Fruit fly (Drosophila melanogaster) whole organism, embryonic: Measurements from ENCODE around the gene CG7483.

Experiments
- CG10321 ChIP-seq: fragments of 200-800 bp; sonication (Bioruptor generic); IDR thresholded peaks from 2 replicates; pipeline ENCODE4 v1.3.6; 2022; ENCODE audit warnings: missing biosample characterization, missing genetic modification characterization
- CG10565 ChIP-seq: fragments of 200-800 bp; sonication (Bioruptor generic); optimal IDR thresholded peaks from 3 replicates; lab custom pipeline; 2016; ENCODE audit warnings: missing biosample characterization, mild to moderate bottlenecking, missing genetic modification characterization
- CG11504 ChIP-seq: fragments of 200-800 bp; sonication (Bioruptor generic); optimal IDR thresholded peaks from 3 replicates; lab custom pipeline; 2019; ENCODE audit warnings: missing biosample characterization, mild to moderate bottlenecking, missing genetic modification characterization, moderate library complexity
- CG11560 ChIP-seq: fragments of 200-800 bp; sonication (Bioruptor generic); IDR thresholded peaks from 3 replicates; pipeline ENCODE4 v1.3.6; 2022; ENCODE audit warnings: missing biosample characterization, missing genetic modification characterization
- CG15269 ChIP-seq: fragments of 200-800 bp; sonication (Bioruptor generic); optimal IDR thresholded peaks from 2 replicates; lab custom pipeline; 2018; ENCODE audit warnings: missing biosample characterization, mild to moderate bottlenecking, missing genetic modification characterization, moderate library complexity
- CG16779 ChIP-seq: fragments of 200-800 bp; sonication (Bioruptor generic); IDR thresholded peaks from 2 replicates; pipeline ENCODE4 v1.3.6; 2022; ENCODE audit warnings: missing biosample characterization, missing genetic modification characterization
- CG16813 ChIP-seq: fragments of 200-800 bp; sonication (Bioruptor generic); IDR thresholded peaks from 3 replicates; pipeline ENCODE4 v1.3.6; 2022; ENCODE audit warnings: missing biosample characterization, missing genetic modification characterization; ENCODE audit not compliant: partially characterized antibody
- CG16815 ChIP-seq: fragments of 200-800 bp; sonication (Bioruptor generic); optimal IDR thresholded peaks from 3 replicates; lab custom pipeline; 2017; ENCODE audit warnings: missing biosample characterization, mild to moderate bottlenecking, missing genetic modification characterization
- CG17359 ChIP-seq: fragments of 200-800 bp; sonication (Bioruptor generic); optimal IDR thresholded peaks from 3 replicates; lab custom pipeline; 2018; ENCODE audit warnings: missing biosample characterization, mild to moderate bottlenecking, missing genetic modification characterization, moderate library complexity
- CG18011 ChIP-seq: fragments of 200-800 bp; sonication (Bioruptor generic); optimal IDR thresholded peaks from 2 replicates; lab custom pipeline; 2017; ENCODE audit warnings: missing biosample characterization, missing genetic modification characterization, mild to moderate bottlenecking, moderate library complexity, missing genotype
- CG18262 ChIP-seq: fragments of 200-800 bp; optimal IDR thresholded peaks from 3 replicates; lab custom pipeline; 2019; ENCODE audit warnings: missing biosample characterization, mild to moderate bottlenecking, missing genetic modification characterization, moderate library complexity
- CG2199 ChIP-seq: fragments of 200-800 bp; sonication (Bioruptor generic); IDR thresholded peaks from 3 replicates; pipeline ENCODE4 v1.3.6; 2022; ENCODE audit warnings: missing biosample characterization, missing genetic modification characterization
- CG33213 ChIP-seq: fragments of 200-800 bp; sonication (Bioruptor generic); optimal IDR thresholded peaks from 3 replicates; lab custom pipeline; 2016; ENCODE audit warnings: missing biosample characterization, missing genetic modification characterization
- CG4360 ChIP-seq: fragments of 200-800 bp; sonication (Bioruptor generic); IDR thresholded peaks from 2 replicates; pipeline ENCODE4 v1.3.6; 2022; ENCODE audit warnings: missing biosample characterization, missing genetic modification characterization
- CG5180 ChIP-seq: fragments of 200-800 bp; sonication (Bioruptor generic); optimal IDR thresholded peaks from 3 replicates; lab custom pipeline; 2017; ENCODE audit warnings: missing biosample characterization, missing genetic modification characterization, mild to moderate bottlenecking, moderate library complexity, missing genetic modification reagents
- CG5245 ChIP-seq: fragments of 200-800 bp; sonication (Bioruptor generic); optimal IDR thresholded peaks from 3 replicates; lab custom pipeline; 2016; ENCODE audit warnings: missing biosample characterization, missing genetic modification characterization
- CG7357 ChIP-seq: fragments of 200-800 bp; sonication (Bioruptor generic); IDR thresholded peaks from 3 replicates; pipeline ENCODE4 v1.3.6; 2022; ENCODE audit warnings: missing biosample characterization, missing genetic modification characterization
- CG7556 ChIP-seq: fragments of 200-800 bp; sonication (Bioruptor generic); optimal IDR thresholded peaks from 2 replicates; lab custom pipeline; 2017; ENCODE audit warnings: missing biosample characterization, mild to moderate bottlenecking, missing genetic modification characterization
- CG8089 ChIP-seq: fragments of 200-800 bp; sonication (Bioruptor generic); optimal IDR thresholded peaks from 3 replicates; lab custom pipeline; 2016; ENCODE audit warnings: missing biosample characterization, missing genetic modification characterization
- CG8944 ChIP-seq: fragments of 200-800 bp; sonication (Bioruptor generic); optimal IDR thresholded peaks from 3 replicates; lab custom pipeline; 2016; ENCODE audit warnings: missing biosample characterization, missing genetic modification characterization
- CkIIα-i1 ChIP-seq: fragments of 200-800 bp; sonication (Bioruptor generic); IDR thresholded peaks from 2 replicates; pipeline ENCODE4 v1.3.6; 2022; ENCODE audit warnings: missing biosample characterization, missing genetic modification characterization
- D ChIP-seq, 2 experiments: fragments of 200-800 bp in 1 of 2; fragments of >200 bp in 1 of 2; sonication (Bioruptor generic) in 1 of 2; optimal IDR thresholded peaks; 2 replicates in 1 of 2; 3 replicates in 1 of 2; lab custom pipeline; 2017; ENCODE audit warnings: mild to moderate bottlenecking in 1 of 2, missing biosample characterization in 1 of 2, missing genetic modification characterization in 1 of 2, missing genetic modification reagents in 1 of 2
- Dip3 ChIP-seq: fragments of 200-800 bp; sonication (Bioruptor generic); optimal IDR thresholded peaks from 3 replicates; lab custom pipeline; 2016; ENCODE audit warnings: missing biosample characterization, missing genetic modification characterization
- Eip74EF ChIP-seq, 2 experiments: fragments of 200-800 bp in 1 of 2; fragments of >200 bp in 1 of 2; sonication (Bioruptor generic) in 1 of 2; optimal IDR thresholded peaks; 2 replicates each; lab custom pipeline; 2017 to 2019; ENCODE audit warnings: missing biosample characterization in 2 of 2, missing genetic modification characterization in 2 of 2, mild to moderate bottlenecking in 1 of 2, moderate library complexity in 1 of 2
- Fer1 ChIP-seq: fragments of 200-800 bp; sonication (Bioruptor generic); optimal IDR thresholded peaks from 2 replicates; lab custom pipeline; 2017; ENCODE audit warnings: missing biosample characterization, mild to moderate bottlenecking, missing genetic modification characterization
- Hr39 ChIP-seq: fragments of >200 bp; optimal IDR thresholded peaks from 2 replicates; lab custom pipeline; 2017
- Hr78 ChIP-seq, 2 experiments: fragments of 200-800 bp in 1 of 2; fragments of >200 bp in 1 of 2; sonication (Bioruptor generic) in 1 of 2; optimal IDR thresholded peaks; 2 replicates each; lab custom pipeline; 2017 to 2019; ENCODE audit warnings: missing biosample characterization in 2 of 2, missing genetic modification characterization in 2 of 2, mild to moderate bottlenecking in 1 of 2, moderate library complexity in 1 of 2
- MESR4 ChIP-seq: fragments of 200-800 bp; sonication (Bioruptor generic); optimal IDR thresholded peaks from 2 replicates; lab custom pipeline; 2018; ENCODE audit warnings: missing biosample characterization, mild to moderate bottlenecking, missing genetic modification characterization, moderate library complexity
- Nf-YC ChIP-seq: fragments of 200-800 bp; optimal IDR thresholded peaks from 3 replicates; lab custom pipeline; 2019; ENCODE audit warnings: missing biosample characterization, mild to moderate bottlenecking, missing genetic modification characterization, moderate library complexity
- Usf ChIP-seq: fragments of 200-800 bp; sonication (Bioruptor generic); optimal IDR thresholded peaks from 2 replicates; lab custom pipeline; 2017; ENCODE audit warnings: missing genotype, missing biosample characterization, missing genetic modification characterization
- abd-A ChIP-seq: fragments of 200-800 bp; sonication (Bioruptor generic); optimal IDR thresholded peaks from 3 replicates; lab custom pipeline; 2019; ENCODE audit warnings: missing biosample characterization, mild to moderate bottlenecking, missing genetic modification characterization, moderate library complexity
- bab2 ChIP-seq: fragments of 200-800 bp; sonication (Bioruptor generic); optimal IDR thresholded peaks from 2 replicates; lab custom pipeline; 2016; ENCODE audit warnings: missing biosample characterization, missing genetic modification characterization
- bigmax ChIP-seq: fragments of 200-800 bp; sonication (Bioruptor generic); optimal IDR thresholded peaks from 2 replicates; lab custom pipeline; 2018; ENCODE audit warnings: missing biosample characterization, mild to moderate bottlenecking, missing genetic modification characterization
- btn ChIP-seq: fragments of 200-800 bp; sonication (Bioruptor generic); optimal IDR thresholded peaks from 2 replicates; lab custom pipeline; 2016; ENCODE audit warnings: missing biosample characterization, missing genetic modification characterization
- cad ChIP-seq: fragments of >200 bp; optimal IDR thresholded peaks from 2 replicates; lab custom pipeline; 2017; ENCODE audit warnings: missing biosample characterization, missing genetic modification characterization
- caup ChIP-seq: fragments of 200-800 bp; sonication (Bioruptor generic); optimal IDR thresholded peaks from 3 replicates; lab custom pipeline; 2017; ENCODE audit warnings: missing biosample characterization, mild to moderate bottlenecking, missing genetic modification characterization, moderate library complexity; ENCODE audit not compliant: severe bottlenecking
- dan ChIP-seq: fragments of 200-800 bp; sonication (Bioruptor generic); IDR thresholded peaks from 2 replicates; pipeline ENCODE4 v1.3.6; 2022; ENCODE audit warnings: missing biosample characterization, missing genetic modification characterization
- exex ChIP-seq: fragments of 200-800 bp; sonication (Bioruptor generic); optimal IDR thresholded peaks from 4 replicates; lab custom pipeline; 2018; ENCODE audit warnings: missing biosample characterization, mild to moderate bottlenecking, missing genetic modification characterization, moderate library complexity
- gce ChIP-seq: fragments of 200-800 bp; sonication (Bioruptor generic); IDR thresholded peaks from 3 replicates; pipeline ENCODE4 v1.3.6; 2022; ENCODE audit warnings: missing biosample characterization, missing genetic modification characterization
- maf-S ChIP-seq: fragments of 200-800 bp; sonication (Bioruptor generic); optimal IDR thresholded peaks from 2 replicates; lab custom pipeline; 2016; ENCODE audit warnings: missing biosample characterization, missing genetic modification characterization
- nom ChIP-seq: fragments of 200-800 bp; sonication (Bioruptor generic); optimal IDR thresholded peaks from 2 replicates; lab custom pipeline; 2017; ENCODE audit warnings: missing biosample characterization, missing genetic modification characterization, mild to moderate bottlenecking, moderate library complexity, missing genetic modification reagents
- odd ChIP-seq: fragments of 200-800 bp; sonication (Bioruptor generic); optimal IDR thresholded peaks from 2 replicates; lab custom pipeline; 2017; ENCODE audit warnings: missing biosample characterization, mild to moderate bottlenecking, missing genetic modification characterization
- peb ChIP-seq: fragments of 200-800 bp; sonication (Bioruptor generic); IDR thresholded peaks from 2 replicates; pipeline ENCODE4 v1.3.6; 2022; ENCODE audit warnings: missing biosample characterization, missing genetic modification characterization
- pzg ChIP-seq: fragments of 200-800 bp; sonication (Bioruptor generic); optimal IDR thresholded peaks from 3 replicates; lab custom pipeline; 2018; ENCODE audit warnings: missing biosample characterization, mild to moderate bottlenecking, missing genetic modification characterization, moderate library complexity
- run ChIP-seq: fragments of 200-800 bp; sonication (Bioruptor generic); optimal IDR thresholded peaks from 3 replicates; lab custom pipeline; 2018; ENCODE audit warnings: missing biosample characterization, mild to moderate bottlenecking, missing genetic modification characterization
- so ChIP-seq: fragments of 200-800 bp; sonication (Bioruptor generic); IDR thresholded peaks from 3 replicates; pipeline ENCODE4 v1.3.6; 2022; ENCODE audit warnings: missing biosample characterization, missing genetic modification characterization
- tap ChIP-seq: fragments of 200-800 bp; optimal IDR thresholded peaks from 3 replicates; lab custom pipeline; 2019; ENCODE audit warnings: missing biosample characterization, mild to moderate bottlenecking, missing genetic modification characterization, moderate library complexity
- tio ChIP-seq: fragments of 200-800 bp; sonication (Bioruptor generic); optimal IDR thresholded peaks from 2 replicates; lab custom pipeline; 2017; ENCODE audit warnings: missing biosample characterization, missing genetic modification characterization, inconsistent platforms
- ttk ChIP-seq: fragments of 200-800 bp; sonication (Bioruptor generic); IDR thresholded peaks from 2 replicates; pipeline ENCODE4 v2.1.2; 2022; ENCODE audit warnings: missing biosample characterization, missing genetic modification characterization
- yki ChIP-seq: fragments of >200 bp; optimal IDR thresholded peaks from 3 replicates; lab custom pipeline; 2018
- zf30C ChIP-seq: fragments of 200-800 bp; sonication (Bioruptor generic); optimal IDR thresholded peaks from 3 replicates; lab custom pipeline; 2018; ENCODE audit warnings: missing biosample characterization, mild to moderate bottlenecking, missing genetic modification characterization

The CG7483 gene

dm6 chr3R:8308515-8308959 is 4.5 kb upstream of the CG7483 start, which contains the start of gene tex (continued):
- TF ChIP-seq bigmax: no peak
- TF ChIP-seq tio: no peak
- no peak for TF ChIP-seq CG8944
- peak; percentile 10 for TF ChIP-seq CG5245 (GFP tag; lab: Kevin White, UChicago)
- TF ChIP-seq CG11560 (tag; lab: Robert Waterston, UW): no peak
- TF ChIP-seq bab2 (GFP tag; lab: Kevin White, UChicago): peak; percentile 36
- TF ChIP-seq CG8089 (GFP tag; lab: Kevin White, UChicago): peak; percentile 25
- no peak for TF ChIP-seq Dip3 (GFP tag; lab: Kevin White, UChicago)
- TF ChIP-seq pzg (GFP tag; lab: Kevin White, UChicago): peak; percentile 89
- TF ChIP-seq CG18262 (tag; lab: Kevin White, UChicago): peak; percentile 65
- no peak for TF ChIP-seq CG15269
- no peak for TF ChIP-seq odd
- TF ChIP-seq run (tag; lab: Kevin White, UChicago): no peak
- TF ChIP-seq nom (GFP tag; lab: Kevin White, UChicago): no peak
- no peak for TF ChIP-seq ttk
- peak; percentile 58 for TF ChIP-seq CG33213
- no peak for TF ChIP-seq CG10565 (GFP tag; lab: Kevin White, UChicago)
- no peak for TF ChIP-seq D (optimal IDR thresholded peaks at IDR 0.05; lab: Kevin White, UChicago)
- TF ChIP-seq D (GFP tag; optimal IDR thresholded peaks at IDR 0.05; lab: Kevin White, UChicago): peak; percentile 62
- TF ChIP-seq CG10321 (GFP tag; lab: Robert Waterston, UW): no peak
- no peak for TF ChIP-seq btn (GFP tag; lab: Kevin White, UChicago)
- TF ChIP-seq CG5180: no peak
- TF ChIP-seq CG7556 (GFP tag; lab: Kevin White, UChicago): no peak
- TF ChIP-seq CG16779 (GFP tag; lab: Robert Waterston, UW): no peak
- no peak for TF ChIP-seq Fer1 (GFP tag; lab: Kevin White, UChicago)
- TF ChIP-seq exex (tag; lab: Kevin White, UChicago): no peak
- no peak for TF ChIP-seq gce (GFP tag; lab: Robert Waterston, UW)
- peak in 1 of 2 experiments; percentile 80 for TF ChIP-seq Eip74EF (GFP tag; optimal IDR thresholded peaks at IDR 0.05; lab: Kevin White, UChicago)
- no peak for TF ChIP-seq zf30C
- no peak for TF ChIP-seq abd-A (tag; lab: Kevin White, UChicago)
- no peak for TF ChIP-seq so (GFP tag; lab: Robert Waterston, UW)
- TF ChIP-seq CG7357 (GFP tag; lab: Robert Waterston, UW): no peak
- no peak for TF ChIP-seq tap (tag; lab: Kevin White, UChicago)
- TF ChIP-seq CkIIα-i1 (GFP tag; lab: Robert Waterston, UW): no peak
- peak; percentile 55 for TF ChIP-seq CG17359 (tag; lab: Kevin White, UChicago)
- TF ChIP-seq MESR4 (GFP tag; lab: Kevin White, UChicago): peak; percentile 12
- TF ChIP-seq maf-S (GFP tag; lab: Kevin White, UChicago): no peak
- TF ChIP-seq CG11504 (tag; lab: Kevin White, UChicago): no peak
- no peak for TF ChIP-seq cad (GFP tag; lab: Kevin White, UChicago)
- TF ChIP-seq dan (GFP tag; lab: Robert Waterston, UW): no peak
- TF ChIP-seq CG16813 (GFP tag; lab: Robert Waterston, UW): 0 out of 3 replicates have a peak, but pooled peaks have one; percentile 31
- no peak for TF ChIP-seq Hr39 (lab: Kevin White, UChicago)
- TF ChIP-seq yki (lab: Kevin White, UChicago): no peak
- no peak for TF ChIP-seq Usf (GFP tag; lab: Kevin White, UChicago)
- no peak for TF ChIP-seq CG18011 (GFP tag; lab: Kevin White, UChicago)
- TF ChIP-seq Nf-YC (tag; lab: Kevin White, UChicago): no peak
- no peak for TF ChIP-seq CG2199 (GFP tag; lab: Robert Waterston, UW)
- no peak for TF ChIP-seq CG4360
- no peak for TF ChIP-seq CG16815
- no peak for TF ChIP-seq caup (GFP tag; lab: Kevin White, UChicago)
- peak in 1 of 2 experiments; percentile 1 for TF ChIP-seq Hr78 (GFP tag; optimal IDR thresholded peaks at IDR 0.05; lab: Kevin White, UChicago)
- TF ChIP-seq peb (GFP tag; lab: Robert Waterston, UW): no peak
